Worm (Caenorhabditis elegans) whole organism, late embryonic: ENCODE results near the gene clu-1.

ENCODE experiments used
- C38D4.7 ChIP-seq: fragments of 200-800 bp; sonication (Bioruptor generic); optimal IDR thresholded peaks from 2 replicates; lab custom pipeline; 2018; ENCODE audit warnings: mild to moderate bottlenecking, missing genetic modification characterization, moderate library complexity, missing compliant biosample characterization
- F13H6.1 ChIP-seq: sonication (generic microtip); optimal IDR thresholded peaks from 2 replicates; lab custom pipeline; 2016; ENCODE audit warnings: missing genetic modification characterization, missing compliant biosample characterization
- K09A11.1 ChIP-seq: sonication (generic microtip); optimal IDR thresholded peaks from 2 replicates; lab custom pipeline; 2017; ENCODE audit warnings: antibody characterized with exemption, mild to moderate bottlenecking, missing genetic modification characterization, missing compliant biosample characterization; ENCODE audit not compliant: insufficient read depth
- Y22D7AL.16 ChIP-seq: sonication (generic microtip); optimal IDR thresholded peaks from 2 replicates; lab custom pipeline; 2016; ENCODE audit warnings: missing genetic modification characterization, missing compliant biosample characterization
- ahr-1 ChIP-seq: sonication (generic microtip); optimal IDR thresholded peaks from 2 replicates; lab custom pipeline; 2016; ENCODE audit warnings: missing genetic modification characterization, missing compliant biosample characterization
- ama-1 ChIP-seq: fragments of 150-350 bp; optimal IDR thresholded peaks from 2 replicates; lab custom pipeline; 2014
- ceh-14 ChIP-seq: sonication (generic microtip); optimal IDR thresholded peaks from 2 replicates; lab custom pipeline; 2016; ENCODE audit warnings: missing genotype, missing genetic modification characterization, missing compliant biosample characterization
- ceh-19 ChIP-seq: fragments of 200-800 bp; sonication (Bioruptor generic); optimal IDR thresholded peaks from 2 replicates; lab custom pipeline; 2018; ENCODE audit warnings: mild to moderate bottlenecking, missing genetic modification characterization, missing compliant biosample characterization
- ceh-22 ChIP-seq: sonication (generic microtip); optimal IDR thresholded peaks from 2 replicates; lab custom pipeline; 2017; ENCODE audit warnings: missing biosample characterization, missing genetic modification characterization
- ceh-30 ChIP-seq: fragments of 150-350 bp; optimal IDR thresholded peaks from 2 replicates; lab custom pipeline; 2014; ENCODE audit warnings: missing biosample characterization, missing genetic modification characterization
- ceh-31 ChIP-seq: sonication (generic microtip); optimal IDR thresholded peaks from 2 replicates; lab custom pipeline; 2016; ENCODE audit warnings: missing genetic modification characterization, missing compliant biosample characterization
- ceh-45 ChIP-seq: fragments of 200-800 bp; sonication (Bioruptor generic); IDR thresholded peaks from 2 replicates; pipeline ENCODE4 v1.3.6; 2022; ENCODE audit warnings: missing genetic modification reagents, missing genetic modification characterization, missing compliant biosample characterization
- ceh-48 ChIP-seq: sonication (generic microtip); optimal IDR thresholded peaks from 2 replicates; lab custom pipeline; 2016; ENCODE audit warnings: missing genetic modification characterization, inconsistent platforms, missing compliant biosample characterization
- ceh-6 ChIP-seq: fragments of 200-800 bp; sonication (Bioruptor generic); optimal IDR thresholded peaks from 2 replicates; lab custom pipeline; 2018; ENCODE audit warnings: mild to moderate bottlenecking, missing genetic modification characterization, missing compliant biosample characterization
- dmd-4 ChIP-seq: sonication (generic microtip); optimal IDR thresholded peaks from 2 replicates; lab custom pipeline; 2016; ENCODE audit warnings: borderline replicate concordance, missing genetic modification characterization, missing compliant biosample characterization
- dve-1 ChIP-seq: sonication (generic microtip); optimal IDR thresholded peaks from 2 replicates; lab custom pipeline; 2017; ENCODE audit warnings: antibody characterized with exemption, mild to moderate bottlenecking, missing genetic modification characterization, missing compliant biosample characterization
- elt-2 ChIP-seq: sonication (generic microtip); optimal IDR thresholded peaks from 2 replicates; lab custom pipeline; 2016; ENCODE audit warnings: missing genetic modification reagents, missing genetic modification characterization, missing compliant biosample characterization
- elt-4 ChIP-seq: sonication (generic microtip); optimal IDR thresholded peaks from 2 replicates; lab custom pipeline; 2016; ENCODE audit warnings: missing genetic modification characterization, missing compliant biosample characterization
- ets-4 ChIP-seq: sonication (generic microtip); optimal IDR thresholded peaks from 2 replicates; lab custom pipeline; 2016; ENCODE audit warnings: missing genetic modification characterization, missing compliant biosample characterization
- eyg-1 ChIP-seq: sonication (generic microtip); optimal IDR thresholded peaks from 2 replicates; lab custom pipeline; 2016; ENCODE audit warnings: missing genotype, missing genetic modification characterization, missing compliant biosample characterization
- fax-1 ChIP-seq: sonication (generic microtip); optimal IDR thresholded peaks from 2 replicates; lab custom pipeline; 2016; ENCODE audit warnings: missing genotype, missing genetic modification characterization, missing compliant biosample characterization
- fkh-10 ChIP-seq: fragments of 150-350 bp; optimal IDR thresholded peaks from 2 replicates; lab custom pipeline; 2014; ENCODE audit warnings: missing biosample characterization, missing genetic modification reagents, missing genetic modification characterization
- gmeb-2 ChIP-seq: sonication (generic microtip); optimal IDR thresholded peaks from 2 replicates; lab custom pipeline; 2016; ENCODE audit warnings: missing genetic modification characterization, inconsistent platforms, missing compliant biosample characterization
- hlh-13 ChIP-seq: fragments of 200-800 bp; sonication (Bioruptor generic); optimal IDR thresholded peaks from 2 replicates; lab custom pipeline; 2018; ENCODE audit warnings: mild to moderate bottlenecking, missing genetic modification characterization, missing compliant biosample characterization
- hlh-6 ChIP-seq: sonication (generic microtip); optimal IDR thresholded peaks from 2 replicates; lab custom pipeline; 2016; ENCODE audit warnings: missing genotype, missing genetic modification characterization, missing compliant biosample characterization
- hlh-8 ChIP-seq: sonication (generic microtip); optimal IDR thresholded peaks from 2 replicates; lab custom pipeline; 2016; ENCODE audit warnings: missing genotype, missing genetic modification characterization, missing compliant biosample characterization
- madf-2 ChIP-seq: sonication (generic microtip); optimal IDR thresholded peaks from 2 replicates; lab custom pipeline; 2017; ENCODE audit warnings: missing genetic modification characterization, missing compliant biosample characterization
- nhr-11 ChIP-seq: fragments of 150-350 bp; optimal IDR thresholded peaks from 2 replicates; lab custom pipeline; 2014; ENCODE audit warnings: missing biosample characterization, missing genetic modification characterization
- npax-4 ChIP-seq: sonication (generic microtip); optimal IDR thresholded peaks from 2 replicates; lab custom pipeline; 2016; ENCODE audit warnings: missing genetic modification characterization, missing compliant biosample characterization
- pat-9 ChIP-seq: fragments of 200-800 bp; sonication (Bioruptor generic); optimal IDR thresholded peaks from 2 replicates; lab custom pipeline; 2018; ENCODE audit warnings: mild to moderate bottlenecking, missing genetic modification characterization, moderate library complexity, missing compliant biosample characterization
- rnt-1 ChIP-seq: sonication (generic microtip); optimal IDR thresholded peaks from 2 replicates; lab custom pipeline; 2016; ENCODE audit warnings: missing genetic modification characterization, missing compliant biosample characterization
- sox-2 ChIP-seq: fragments of 200-800 bp; sonication (Bioruptor generic); IDR thresholded peaks from 2 replicates; pipeline ENCODE4 v1.3.6; 2022; ENCODE audit warnings: missing genetic modification reagents, missing genetic modification characterization, missing compliant biosample characterization
- syd-9 ChIP-seq: sonication (generic microtip); optimal IDR thresholded peaks from 2 replicates; lab custom pipeline; 2016; ENCODE audit warnings: mild to moderate bottlenecking, missing genetic modification characterization, moderate library complexity, missing compliant biosample characterization
- tbx-2 ChIP-seq: sonication (generic microtip); optimal IDR thresholded peaks from 2 replicates; lab custom pipeline; 2016; ENCODE audit warnings: missing genetic modification characterization, missing compliant biosample characterization
- tbx-7 ChIP-seq: sonication (generic microtip); optimal IDR thresholded peaks from 2 replicates; lab custom pipeline; 2016; ENCODE audit warnings: missing genotype, missing genetic modification characterization, missing compliant biosample characterization
- ttx-3 ChIP-seq: sonication (generic microtip); optimal IDR thresholded peaks from 2 replicates; lab custom pipeline; 2016; ENCODE audit warnings: missing genetic modification reagents, missing genetic modification characterization, missing compliant biosample characterization
- unc-3 ChIP-seq, 2 experiments: fragments of 200-800 bp in 1 of 2; sonication (Bioruptor generic) in 1 of 2; sonication (generic microtip) in 1 of 2; conservative IDR thresholded peaks in 1 of 2; optimal IDR thresholded peaks in 1 of 2; 2 replicates each; pipeline versions ENCODE4 v1.3.6 to Lab custom; 2016 to 2022; ENCODE audit warnings: missing compliant biosample characterization in 2 of 2, missing genetic modification characterization in 2 of 2, missing genetic modification reagents in 1 of 2
- unc-42 ChIP-seq: sonication (generic microtip); optimal IDR thresholded peaks from 2 replicates; lab custom pipeline; 2016; ENCODE audit warnings: missing genotype, missing genetic modification characterization, missing compliant biosample characterization
- unc-55 ChIP-seq: sonication (generic microtip); optimal IDR thresholded peaks from 2 replicates; lab custom pipeline; 2017; ENCODE audit warnings: missing biosample characterization, missing genetic modification reagents, missing genetic modification characterization
- unc-86 ChIP-seq: sonication (generic microtip); optimal IDR thresholded peaks from 2 replicates; lab custom pipeline; 2016; ENCODE audit warnings: missing genetic modification characterization, missing compliant biosample characterization
- zip-5 ChIP-seq: sonication (generic microtip); optimal IDR thresholded peaks from 2 replicates; lab custom pipeline; 2016; ENCODE audit warnings: missing genetic modification characterization, missing compliant biosample characterization

clu-1 gene

DNA sequence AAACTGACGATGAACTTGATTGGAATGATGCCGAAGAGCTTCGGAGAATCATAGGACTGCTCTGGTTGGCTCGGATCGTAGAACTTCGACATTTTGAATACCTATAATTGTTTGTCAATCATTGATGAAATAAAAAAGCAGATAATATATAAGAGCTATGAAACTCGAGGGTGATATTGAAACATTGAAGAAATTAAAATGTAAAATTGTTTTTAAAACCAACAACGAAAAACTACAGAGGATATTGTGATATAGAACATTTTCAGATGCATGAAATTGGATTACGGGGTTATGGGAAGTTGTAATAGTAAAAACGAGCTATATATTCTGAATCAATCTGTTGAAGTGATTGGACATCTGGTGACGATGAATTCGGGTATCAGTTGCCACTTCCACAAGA is 43.1 kb upstream of the clu-1 start, which contains the start of gene C48B4.10:
C48B4.10 (minus strand) TSS at position 101 of the 400 bp plus-strand sequence.
- no peak for TF ChIP-seq nhr-11
- no peak for TF ChIP-seq Y22D7AL.16
- no peak for TF ChIP-seq ahr-1
- TF ChIP-seq ceh-22 (tag; lab: Kevin White, UChicago) = no peak
- TF ChIP-seq unc-55 (GFP tag; lab: Kevin White, UChicago) = no peak
- no peak for TF ChIP-seq npax-4
- TF ChIP-seq, all 69 proteins: peak for 0

DNA sequence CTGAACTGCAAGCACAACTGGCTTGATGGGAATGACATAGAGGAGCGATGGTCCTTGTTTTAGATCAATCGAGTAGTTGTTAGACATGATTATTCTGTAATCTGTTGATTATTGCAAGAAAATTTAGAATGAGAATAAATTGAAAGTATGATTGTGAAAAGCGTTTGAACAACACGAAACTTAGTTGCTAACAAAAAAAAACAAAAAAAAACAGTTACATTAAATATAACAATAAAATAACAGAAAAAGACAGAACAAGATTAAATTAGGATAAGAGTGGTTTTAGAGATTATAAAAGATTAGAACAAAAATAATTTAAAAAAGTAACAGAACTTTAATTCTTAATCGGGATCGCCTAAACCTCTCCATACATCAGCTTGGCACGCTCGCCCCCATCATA is 42.0 kb upstream of the clu-1 start, which contains the start of gene C48B4.9:
C48B4.9 (minus strand) TSS at position 101 of the 400 bp plus-strand sequence.
- TF ChIP-seq ceh-48 (no peak), zip-5 (tag; lab: Kevin White, UChicago) (no peak), ceh-31 (tag; lab: Kevin White, UChicago) (no peak), Y22D7AL.16 (no peak), ttx-3 (no peak), eyg-1 (tag; lab: Kevin White, UChicago) (no peak), elt-4 (tag; lab: Kevin White, UChicago) (no peak), ceh-45 (GFP tag; lab: Robert Waterston, UW) (no peak), unc-86 (tag; lab: Kevin White, UChicago) (no peak), syd-9 (tag; lab: Kevin White, UChicago) (no peak)

DNA sequence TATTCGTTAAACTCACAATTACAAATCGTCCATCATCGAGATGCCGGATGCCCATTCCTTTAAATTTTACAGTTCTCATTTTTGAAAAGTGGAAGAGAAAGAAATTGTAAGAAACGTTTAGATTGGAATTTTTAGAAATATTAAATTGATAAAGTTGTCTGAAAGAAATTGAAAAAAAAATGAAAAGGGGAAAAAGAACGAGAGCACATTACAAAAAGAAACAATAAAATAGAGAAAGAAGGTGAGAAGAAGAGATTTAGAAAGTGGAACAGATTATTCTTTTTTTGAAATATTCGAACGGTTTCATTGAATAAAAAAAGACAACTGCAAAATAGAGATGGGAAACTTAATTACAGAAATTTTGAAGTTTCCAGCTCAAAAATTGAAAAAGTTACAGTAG is 39.9 kb upstream of the clu-1 start, which contains the start of gene C48B4.8:
C48B4.8 (minus strand) TSS at position 101 of the 400 bp plus-strand sequence.
- TF ChIP-seq ama-1 (lab: Kevin White, UChicago) = no peak

DNA sequence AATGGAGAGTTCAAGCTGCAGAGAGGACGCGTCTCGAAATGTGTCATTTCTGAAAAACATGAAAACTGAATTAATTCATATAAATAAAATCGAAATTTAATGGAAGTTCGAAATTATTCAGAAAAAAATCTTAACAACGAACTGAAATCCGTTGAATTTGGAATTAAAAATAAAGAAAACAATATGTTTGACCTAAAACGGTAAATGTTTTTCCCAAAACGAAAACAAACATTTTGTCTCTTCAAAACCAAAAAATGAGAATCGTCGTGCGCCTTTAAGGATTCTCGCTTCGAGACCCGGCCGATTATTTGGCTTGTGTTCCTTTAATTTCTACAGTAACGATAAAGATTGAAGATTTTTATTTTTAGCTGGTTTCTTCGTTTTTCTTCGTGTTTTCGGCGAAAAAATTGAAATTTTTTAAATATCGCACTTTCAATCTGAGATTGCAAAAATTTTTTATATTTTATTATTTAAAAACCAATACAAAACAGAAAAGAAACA is 38.2 kb upstream of the clu-1 start, which contains the start of gene C48B4.7:
C48B4.7 (minus strand) TSS at position 51 of the 501 bp plus-strand sequence.
- no peak for TF ChIP-seq gmeb-2 (tag; lab: Kevin White, UChicago)
- TF ChIP-seq ceh-14 (tag; lab: Kevin White, UChicago) = no peak
- TF ChIP-seq ets-4 (tag; lab: Kevin White, UChicago) = no peak
- no peak for TF ChIP-seq ama-1 (lab: Kevin White, UChicago)
- no peak for TF ChIP-seq ceh-30 (tag; lab: Kevin White, UChicago)

DNA sequence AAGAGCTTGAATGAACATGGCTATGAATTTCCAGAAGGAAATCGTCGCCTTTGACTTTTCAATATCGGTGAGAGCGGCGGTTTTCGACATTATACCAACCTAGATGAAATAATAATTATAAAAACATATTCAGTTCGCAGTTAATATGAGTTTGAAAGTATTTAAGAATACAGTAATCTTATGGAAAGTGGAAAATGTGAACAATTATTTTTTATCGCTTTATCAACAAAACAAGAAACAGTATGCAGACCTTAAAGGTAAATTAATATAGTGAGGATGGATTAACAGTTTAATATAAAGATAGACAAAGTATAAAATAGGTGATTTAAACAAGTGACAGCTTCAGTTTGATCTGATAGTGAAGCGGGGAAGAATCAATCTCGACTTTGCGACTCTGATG is 37.2 kb upstream of the clu-1 start, which contains the start of gene C48B4.6:
C48B4.6 (minus strand) TSS at position 101 of the 400 bp plus-strand sequence.
- no peak for TF ChIP-seq tbx-7
- no peak for TF ChIP-seq rnt-1
- TF ChIP-seq ama-1 (lab: Kevin White, UChicago) = no peak
- TF ChIP-seq dve-1 = no peak
- no peak for TF ChIP-seq K09A11.1 (tag; lab: Kevin White, UChicago)
- no peak for TF ChIP-seq nhr-11
- TF ChIP-seq fax-1 (tag; lab: Kevin White, UChicago) = no peak
- no peak for TF ChIP-seq madf-2
- TF ChIP-seq unc-3 (GFP tag; conservative IDR thresholded peaks at IDR 0.05; lab: Robert Waterston, UW) = no peak
- no peak for TF ChIP-seq unc-3 (tag; optimal IDR thresholded peaks at IDR 0.05; lab: Kevin White, UChicago)
- no peak for TF ChIP-seq Y22D7AL.16
- no peak for TF ChIP-seq ceh-48
- no peak for TF ChIP-seq zip-5 (tag; lab: Kevin White, UChicago)
- no peak for TF ChIP-seq hlh-6
- TF ChIP-seq ceh-14 (tag; lab: Kevin White, UChicago) = no peak
- no peak for TF ChIP-seq F13H6.1 (tag; lab: Kevin White, UChicago)
- no peak for TF ChIP-seq hlh-13 (GFP tag; lab: Kevin White, UChicago)
- TF ChIP-seq eyg-1 (tag; lab: Kevin White, UChicago) = no peak
- TF ChIP-seq, all 69 proteins: peak for 0

DNA sequence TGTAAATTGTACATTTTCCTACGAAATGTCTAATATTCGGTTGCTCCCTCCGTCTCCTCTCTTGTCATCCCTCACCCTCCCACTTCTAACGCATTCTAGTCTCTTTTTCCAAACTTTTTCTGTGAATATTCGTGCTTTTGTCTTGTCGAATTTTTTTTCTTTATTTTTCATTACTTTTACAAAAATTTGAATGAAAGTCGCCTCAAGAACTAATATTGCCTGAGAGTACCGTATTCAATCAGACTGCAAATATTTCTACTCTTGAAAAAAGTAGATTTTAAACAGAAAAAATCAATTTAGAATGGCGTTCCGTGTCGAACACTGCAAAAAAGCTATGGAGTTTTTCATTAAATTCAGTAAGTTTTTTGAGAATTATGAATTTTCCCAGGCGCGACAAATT is 35.0 kb upstream of the clu-1 start, which contains the start of gene ZK1098.11:
ZK1098.11 (plus strand) TSS at position 301 of the 400 bp plus-strand sequence.
- TF ChIP-seq ahr-1 (no peak), fkh-10 (no peak), elt-2 (no peak), dmd-4 (tag; lab: Kevin White, UChicago) (no peak), ama-1 (lab: Kevin White, UChicago) (no peak), hlh-6 (no peak), unc-42 (tag; lab: Kevin White, UChicago) (no peak), C38D4.7 (GFP tag; lab: Kevin White, UChicago) (no peak), tbx-7 (no peak), pat-9 (tag; lab: Kevin White, UChicago) (no peak), hlh-8 (tag; lab: Kevin White, UChicago) (no peak), sox-2 (GFP tag; lab: Robert Waterston, UW) (no peak), rnt-1 (no peak), tbx-2 (tag; lab: Kevin White, UChicago) (no peak), K09A11.1 (tag; lab: Kevin White, UChicago) (no peak), ceh-6 (no peak), F13H6.1 (tag; lab: Kevin White, UChicago) (no peak), ceh-19 (no peak)
